Fruit fly (Drosophila melanogaster) whole organism, embryonic: ENCODE results near the gene SrpRalpha.

Source experiments
- Abd-B ChIP-seq: fragments of 200-800 bp; sonication (Bioruptor generic); optimal IDR thresholded peaks from 2 replicates; lab custom pipeline; 2018; ENCODE audit warnings: missing biosample characterization, mild to moderate bottlenecking, missing genetic modification characterization, moderate library complexity
- CG10462 ChIP-seq: fragments of 200-800 bp; sonication (Bioruptor generic); optimal IDR thresholded peaks from 2 replicates; lab custom pipeline; 2016; ENCODE audit warnings: missing biosample characterization, missing genetic modification characterization
- CG11085 ChIP-seq: fragments of 200-800 bp; sonication (Bioruptor generic); IDR thresholded peaks from 2 replicates; pipeline ENCODE4 v1.3.6; 2022; ENCODE audit warnings: missing biosample characterization, missing genetic modification characterization
- CG11723 ChIP-seq: fragments of 200-800 bp; sonication (Bioruptor generic); optimal IDR thresholded peaks from 2 replicates; lab custom pipeline; 2017; ENCODE audit warnings: missing biosample characterization, mild to moderate bottlenecking, missing genetic modification characterization
- CG12155 ChIP-seq: fragments of 200-800 bp; sonication (Bioruptor generic); optimal IDR thresholded peaks from 3 replicates; lab custom pipeline; 2016; ENCODE audit warnings: missing biosample characterization, missing genetic modification characterization
- CG1233 ChIP-seq: fragments of 200-800 bp; sonication (Bioruptor generic); optimal IDR thresholded peaks from 4 replicates; lab custom pipeline; 2018; ENCODE audit warnings: missing biosample characterization, mild to moderate bottlenecking, missing genetic modification characterization
- CG12659 ChIP-seq: fragments of 200-800 bp; sonication (Bioruptor generic); optimal IDR thresholded peaks from 3 replicates; lab custom pipeline; 2017; ENCODE audit warnings: mild to moderate bottlenecking, missing biosample characterization, missing genetic modification reagents, missing genetic modification characterization
- CG13287 ChIP-seq: fragments of 200-800 bp; sonication (Bioruptor generic); IDR thresholded peaks from 2 replicates; pipeline ENCODE4 v1.3.6; 2022; ENCODE audit warnings: missing biosample characterization, missing genetic modification characterization; ENCODE audit not compliant: partially characterized antibody
- CG14710 ChIP-seq: fragments of 200-800 bp; sonication (Bioruptor generic); optimal IDR thresholded peaks from 3 replicates; lab custom pipeline; 2019; ENCODE audit warnings: missing biosample characterization, mild to moderate bottlenecking, missing genetic modification characterization, moderate library complexity
- CG16863 ChIP-seq: fragments of 200-800 bp; sonication (Bioruptor generic); optimal IDR thresholded peaks from 3 replicates; lab custom pipeline; 2016; ENCODE audit warnings: missing biosample characterization, missing genetic modification characterization
- CG18619 ChIP-seq: fragments of 200-800 bp; sonication (Bioruptor generic); optimal IDR thresholded peaks from 3 replicates; lab custom pipeline; 2017; ENCODE audit warnings: missing biosample characterization, mild to moderate bottlenecking, missing genetic modification characterization
- CG2678 ChIP-seq: fragments of 200-800 bp; sonication (Bioruptor generic); optimal IDR thresholded peaks from 3 replicates; lab custom pipeline; 2019; ENCODE audit warnings: missing biosample characterization, mild to moderate bottlenecking, missing genetic modification characterization, moderate library complexity
- CG30431 ChIP-seq: fragments of 200-800 bp; sonication (Bioruptor generic); optimal IDR thresholded peaks from 2 replicates; lab custom pipeline; 2017; ENCODE audit warnings: missing biosample characterization, missing genetic modification characterization
- CG31441 ChIP-seq: fragments of 200-800 bp; sonication (Bioruptor generic); IDR thresholded peaks from 2 replicates; pipeline ENCODE4 v1.3.6; 2022; ENCODE audit warnings: missing biosample characterization, missing genetic modification characterization
- CG3726 ChIP-seq: fragments of 200-800 bp; sonication (Bioruptor generic); IDR thresholded peaks from 3 replicates; pipeline ENCODE4, ENCODE4 v1.3.6; 2022; ENCODE audit warnings: missing biosample characterization, missing genetic modification characterization
- CG42726 ChIP-seq: fragments of 200-800 bp; sonication (Bioruptor generic); IDR thresholded peaks from 2 replicates; pipeline ENCODE4 v1.3.6; 2022; ENCODE audit warnings: missing biosample characterization, missing genetic modification characterization; ENCODE audit not compliant: partially characterized antibody
- CG5245 ChIP-seq: fragments of 200-800 bp; sonication (Bioruptor generic); optimal IDR thresholded peaks from 3 replicates; lab custom pipeline; 2016; ENCODE audit warnings: missing biosample characterization, missing genetic modification characterization
- CG8765 ChIP-seq: fragments of 200-800 bp; sonication (Bioruptor generic); IDR thresholded peaks from 2 replicates; pipeline ENCODE4 v1.3.6; 2022; ENCODE audit warnings: missing biosample characterization, missing genetic modification characterization
- CG8924 ChIP-seq: fragments of 200-800 bp; optimal IDR thresholded peaks from 3 replicates; lab custom pipeline; 2019; ENCODE audit warnings: missing biosample characterization, mild to moderate bottlenecking, missing genetic modification characterization, moderate library complexity
- CG9727 ChIP-seq: fragments of 200-800 bp; sonication (Bioruptor generic); optimal IDR thresholded peaks from 3 replicates; lab custom pipeline; 2017; ENCODE audit warnings: missing biosample characterization, mild to moderate bottlenecking, missing genetic modification characterization
- CG9932 ChIP-seq: fragments of 200-800 bp; sonication (Bioruptor generic); IDR thresholded peaks from 2 replicates; pipeline ENCODE4 v1.3.6; 2022; ENCODE audit warnings: missing biosample characterization, missing genetic modification characterization
- CoRest ChIP-seq: fragments of 200-800 bp; sonication (Bioruptor generic); optimal IDR thresholded peaks from 3 replicates; lab custom pipeline; 2018; ENCODE audit warnings: missing biosample characterization, mild to moderate bottlenecking, missing genetic modification characterization, moderate library complexity
- Doc3 ChIP-seq: fragments of 200-800 bp; sonication (Bioruptor generic); IDR thresholded peaks from 3 replicates; pipeline ENCODE4 v1.3.6; 2022; ENCODE audit warnings: missing biosample characterization, missing genetic modification characterization; ENCODE audit not compliant: partially characterized antibody
- Elba2 ChIP-seq: fragments of 200-800 bp; sonication (Bioruptor generic); optimal IDR thresholded peaks from 3 replicates; lab custom pipeline; 2016; ENCODE audit warnings: missing biosample characterization, missing genetic modification characterization
- Ets97D ChIP-seq: fragments of 200-800 bp; sonication (Bioruptor generic); optimal IDR thresholded peaks from 3 replicates; lab custom pipeline; 2016; ENCODE audit warnings: missing biosample characterization, missing genetic modification characterization
- HLH4C ChIP-seq: fragments of 200-800 bp; sonication (Bioruptor generic); IDR thresholded peaks from 3 replicates; pipeline ENCODE4 v1.3.6; 2022; ENCODE audit warnings: missing biosample characterization, missing genetic modification characterization; ENCODE audit not compliant: partially characterized antibody
- Scr ChIP-seq: fragments of 200-800 bp; sonication (Bioruptor generic); IDR thresholded peaks from 2 replicates; pipeline ENCODE4 v1.3.6; 2022; ENCODE audit warnings: missing biosample characterization, missing genetic modification characterization; ENCODE audit not compliant: partially characterized antibody
- Six4 ChIP-seq: fragments of 200-800 bp; sonication (Bioruptor generic); optimal IDR thresholded peaks from 2 replicates; lab custom pipeline; 2016; ENCODE audit warnings: missing biosample characterization, missing genetic modification characterization
- Trl ChIP-seq, 3 experiments: fragments of >200 bp in 2 of 3; fragments of 200-800 bp in 1 of 3; sonication (Bioruptor generic) in 1 of 3; optimal IDR thresholded peaks; 2 replicates in 1 of 3; 3 replicates in 2 of 3; lab custom pipeline; 2016 to 2017; ENCODE audit warnings: missing biosample characterization in 1 of 3, missing genetic modification characterization in 1 of 3
- amos ChIP-seq: fragments of 200-800 bp; sonication (Bioruptor generic); IDR thresholded peaks from 2 replicates; pipeline ENCODE4 v1.3.6; 2022; ENCODE audit warnings: missing biosample characterization, missing genetic modification characterization; ENCODE audit not compliant: partially characterized antibody
- bbx ChIP-seq: fragments of 200-800 bp; sonication (Bioruptor generic); IDR thresholded peaks from 2 replicates; pipeline ENCODE4 v1.3.6; 2022; ENCODE audit warnings: missing biosample characterization, missing genetic modification characterization; ENCODE audit not compliant: partially characterized antibody
- chif ChIP-seq, 2 experiments: fragments of 200-800 bp; sonication (Bioruptor generic); optimal IDR thresholded peaks; 3 replicates each; lab custom pipeline; 2016; ENCODE audit warnings: missing biosample characterization in 2 of 2, missing genetic modification characterization in 2 of 2
- crol ChIP-seq: fragments of 200-800 bp; sonication (Bioruptor generic); IDR thresholded peaks from 2 replicates; pipeline ENCODE4 v1.3.6; 2022; ENCODE audit warnings: missing biosample characterization, missing genetic modification characterization
- dpn ChIP-seq, 2 experiments: fragments of 200-800 bp; sonication (Bioruptor generic); optimal IDR thresholded peaks; 3 replicates each; lab custom pipeline; 2016; ENCODE audit warnings: missing biosample characterization in 2 of 2, missing genetic modification characterization in 2 of 2
- exex ChIP-seq: fragments of 200-800 bp; sonication (Bioruptor generic); optimal IDR thresholded peaks from 4 replicates; lab custom pipeline; 2018; ENCODE audit warnings: missing biosample characterization, mild to moderate bottlenecking, missing genetic modification characterization, moderate library complexity
- hbn ChIP-seq: fragments of 200-800 bp; sonication (Bioruptor generic); IDR thresholded peaks from 2 replicates; pipeline ENCODE4 v1.3.6; 2022; ENCODE audit warnings: missing biosample characterization, missing genetic modification characterization; ENCODE audit not compliant: partially characterized antibody
- lmd ChIP-seq: fragments of 200-800 bp; sonication (Bioruptor generic); IDR thresholded peaks from 2 replicates; pipeline ENCODE4 v1.3.6; 2022; ENCODE audit warnings: missing biosample characterization, missing genetic modification characterization
- mam ChIP-seq: fragments of 200-800 bp; sonication (Bioruptor generic); optimal IDR thresholded peaks from 3 replicates; lab custom pipeline; 2016; ENCODE audit warnings: missing biosample characterization, missing genetic modification characterization
- nerfin-1 ChIP-seq: fragments of 200-800 bp; sonication (Bioruptor generic); optimal IDR thresholded peaks from 3 replicates; lab custom pipeline; 2019; ENCODE audit warnings: missing biosample characterization, mild to moderate bottlenecking, missing genetic modification characterization, moderate library complexity
- nerfin-2 ChIP-seq: fragments of 200-800 bp; sonication (Bioruptor generic); IDR thresholded peaks from 2 replicates; pipeline ENCODE4 v1.3.6; 2022; ENCODE audit warnings: missing biosample characterization, missing genetic modification characterization; ENCODE audit not compliant: partially characterized antibody
- pb ChIP-seq: fragments of 200-800 bp; sonication (Bioruptor generic); optimal IDR thresholded peaks from 3 replicates; lab custom pipeline; 2016; ENCODE audit warnings: missing biosample characterization, missing genetic modification characterization
- phol ChIP-seq: fragments of 200-800 bp; sonication (Bioruptor generic); optimal IDR thresholded peaks from 3 replicates; lab custom pipeline; 2018; ENCODE audit warnings: missing biosample characterization, mild to moderate bottlenecking, missing genetic modification characterization, moderate library complexity
- psq ChIP-seq: fragments of 200-800 bp; sonication (Bioruptor generic); optimal IDR thresholded peaks from 2 replicates; lab custom pipeline; 2017; ENCODE audit warnings: missing biosample characterization, missing genetic modification characterization
- shn ChIP-seq: fragments of 200-800 bp; sonication (Bioruptor generic); optimal IDR thresholded peaks from 3 replicates; lab custom pipeline; 2016; ENCODE audit warnings: missing biosample characterization, missing genetic modification characterization
- sna ChIP-seq: fragments of 200-800 bp; sonication (Bioruptor generic); IDR thresholded peaks from 2 replicates; pipeline ENCODE4 v1.3.6; 2022; ENCODE audit warnings: missing biosample characterization, missing genetic modification characterization; ENCODE audit not compliant: partially characterized antibody
- so ChIP-seq: fragments of 200-800 bp; sonication (Bioruptor generic); IDR thresholded peaks from 3 replicates; pipeline ENCODE4 v1.3.6; 2022; ENCODE audit warnings: missing biosample characterization, missing genetic modification characterization
- tx ChIP-seq: fragments of 200-800 bp; sonication (Bioruptor generic); optimal IDR thresholded peaks from 2 replicates; lab custom pipeline; 2016; ENCODE audit warnings: missing biosample characterization, missing genetic modification characterization
- z ChIP-seq: fragments of 200-800 bp; sonication (Bioruptor generic); IDR thresholded peaks from 3 replicates; pipeline ENCODE4 v1.3.6; 2022; ENCODE audit warnings: missing biosample characterization, missing genetic modification characterization

The SrpRalpha gene

DNA sequence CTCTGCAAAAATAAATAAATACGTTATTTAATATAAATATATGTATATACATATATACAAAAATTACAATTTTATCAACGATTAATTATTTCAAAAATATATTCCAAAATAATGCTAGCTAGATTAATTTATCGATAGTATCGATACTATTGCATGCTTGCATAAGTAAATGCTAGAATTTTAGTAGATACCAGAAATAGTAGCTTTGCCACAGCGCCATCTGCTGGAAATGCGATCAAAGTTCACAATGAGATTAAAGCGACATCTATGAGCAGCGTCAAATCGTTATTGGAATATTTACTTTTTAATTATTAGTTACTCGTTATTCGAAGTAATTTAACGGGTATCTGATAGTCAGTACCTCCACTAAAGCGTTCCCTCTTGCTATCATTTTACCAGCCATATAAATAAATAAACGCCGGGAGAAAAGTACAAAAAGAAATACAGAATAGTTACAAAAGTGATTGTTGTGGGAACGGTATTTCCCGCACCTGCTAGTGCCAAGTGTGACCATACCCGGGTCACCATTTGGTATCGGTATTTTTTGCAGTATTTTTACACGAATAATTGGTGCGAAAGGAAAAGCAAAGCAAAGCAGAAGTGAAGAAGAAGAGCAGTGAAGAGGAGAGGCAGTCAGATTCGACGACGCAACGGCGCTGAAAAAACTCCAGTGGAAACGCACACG, 25.1 kb upstream of the SrpRalpha start, which contains the start of the genes rtv and Dlic (continued):
- TF ChIP-seq exex (tag; lab: Kevin White, UChicago): peak; percentile 20
- no peak for TF ChIP-seq lmd (GFP tag; lab: Robert Waterston, UW)
- peak; percentile 8 to 30 for TF ChIP-seq dpn (GFP tag; optimal IDR thresholded peaks at IDR 0.05; lab: Kevin White, UChicago)
- TF ChIP-seq so (GFP tag; lab: Robert Waterston, UW): no peak
- peak; percentile 0 for TF ChIP-seq tx (GFP tag; lab: Kevin White, UChicago)
- peak; percentile 29 for TF ChIP-seq CG16863 (GFP tag; lab: Kevin White, UChicago)
- peak; percentile 82 for TF ChIP-seq hbn
- TF ChIP-seq CG42726 (GFP tag; lab: Robert Waterston, UW): 0 out of 2 replicates have a peak, but pooled peaks have one; percentile 37
- TF ChIP-seq Doc3 (GFP tag; lab: Robert Waterston, UW): peak; percentile 75
- TF ChIP-seq bbx (GFP tag; lab: Robert Waterston, UW): peak; percentile 57; the same call in 1 of the 2 replicates
- TF ChIP-seq Elba2: no peak
- TF ChIP-seq CG11723 (GFP tag; lab: Kevin White, UChicago): no peak
- peak; percentile 30 for TF ChIP-seq CG8924
- TF ChIP-seq CG13287 (GFP tag; lab: Robert Waterston, UW): peak; percentile 87
- TF ChIP-seq CG18619 (GFP tag; lab: Kevin White, UChicago): no peak
- TF ChIP-seq Trl (optimal IDR thresholded peaks at IDR 0.05; lab: Kevin White, UChicago): no peak
- peak; percentile 10 for TF ChIP-seq Trl (GFP tag; optimal IDR thresholded peaks at IDR 0.05; lab: Kevin White, UChicago)
- peak; percentile 3 for TF ChIP-seq CG2678 (tag; lab: Kevin White, UChicago)
- peak; percentile 28 for TF ChIP-seq phol
- TF ChIP-seq Six4 (GFP tag; lab: Kevin White, UChicago): no peak
- TF ChIP-seq Abd-B: peak; percentile 25
- peak; percentile 76 for TF ChIP-seq amos
- TF ChIP-seq sna (GFP tag; lab: Robert Waterston, UW): peak; percentile 73; the same call in 1 of the 2 replicates
- TF ChIP-seq CG12155: peak; percentile 91
- peak; percentile 24 for TF ChIP-seq CG9727 (GFP tag; lab: Kevin White, UChicago)
- peak; percentile 81 for TF ChIP-seq Scr (GFP tag; lab: Robert Waterston, UW)
- no peak for TF ChIP-seq CG11085 (GFP tag; lab: Robert Waterston, UW)
- TF ChIP-seq z (GFP tag; lab: Robert Waterston, UW): no peak
- TF ChIP-seq CG8765 (GFP tag; lab: Robert Waterston, UW): no peak
- peak in 1 of 2 experiments; percentile 10 for TF ChIP-seq chif (GFP tag; optimal IDR thresholded peaks at IDR 0.05; lab: Kevin White, UChicago)
- no peak for TF ChIP-seq pb
- TF ChIP-seq CG14710 (tag; lab: Kevin White, UChicago): peak; percentile 63
- no peak for TF ChIP-seq CG30431
- peak; percentile 2 for TF ChIP-seq shn
- peak; percentile 63; the same call in 1 of the 2 replicates for TF ChIP-seq CG31441
- TF ChIP-seq CG9932 (GFP tag; lab: Robert Waterston, UW): peak; percentile 44
- TF ChIP-seq CG5245: peak; percentile 32
- peak; percentile 51 for TF ChIP-seq CoRest
- peak; percentile 54; the same call in 1 of the 2 replicates for TF ChIP-seq nerfin-2 (GFP tag; lab: Robert Waterston, UW)
- TF ChIP-seq CG3726 (GFP tag; lab: Robert Waterston, UW): no peak
- peak; percentile 64 for TF ChIP-seq crol (GFP tag; lab: Robert Waterston, UW)
- TF ChIP-seq nerfin-1: peak; percentile 74
- peak; percentile 33 for TF ChIP-seq mam (GFP tag; lab: Kevin White, UChicago)
- TF ChIP-seq HLH4C (GFP tag; lab: Robert Waterston, UW): peak; percentile 62
- peak; percentile 35 for TF ChIP-seq CG10462 (GFP tag; lab: Kevin White, UChicago)
- peak; percentile 17 for TF ChIP-seq CG1233
- TF ChIP-seq psq: peak; percentile 99
- peak; percentile 51 for TF ChIP-seq Ets97D (GFP tag; lab: Kevin White, UChicago)
- peak; percentile 72 for TF ChIP-seq CG12659 (GFP tag; lab: Kevin White, UChicago)
